Fruit fly (Drosophila melanogaster): ENCODE measurements around the gene stet.
A peak's percentile ranks its signal among the peaks of the same experiment; 100 is the strongest.

- TF ChIP-seq psq (optimal IDR thresholded peaks at IDR 0.05): peak; percentile 76
- TF ChIP-seq ttk (optimal IDR thresholded peaks at IDR 0.05): no peak
- no peak for TF ChIP-seq h (optimal IDR thresholded peaks at IDR 0.05)
Observed at dm6 chr3L:1533699-1534431, 44.5 kb upstream of the stet start, which contains the start of gene Iml1.
